Worm (Caenorhabditis elegans): ENCODE results near the gene T02B11.3.
"Not testable (repeated sequence)": the region's sequence is repeated elsewhere in the genome, so short reads cannot be mapped to it uniquely, and the experiment has no call there.

- not testable (repeated sequence) for TF ChIP-seq unc-130 (GFP tag; optimal IDR thresholded peaks at IDR 0.05); die-1 (tag; optimal IDR thresholded peaks at IDR 0.05); hsf-1 (GFP tag; IDR thresholded peaks at IDR 0.05); cebp-2 (GFP tag; IDR thresholded peaks at IDR 0.05); F37B4.10 (GFP tag; IDR thresholded peaks at IDR 0.05); lin-54 (GFP tag; optimal IDR thresholded peaks at IDR 0.05); nfya-1 (tag; optimal IDR thresholded peaks at IDR 0.05; ENCODE audit: borderline replicate concordance, insufficient read depth); hlh-12 (tag; optimal IDR thresholded peaks at IDR 0.05)
Measured at ce11 chrV:843118-843517, 23.5 kb downstream of the T02B11.3 start, which contains the start of gene K09C6.8.
